Worm (Caenorhabditis elegans): ENCODE data around the gene F35H8.4.
A peak's percentile ranks its signal among the peaks of the same experiment; 100 is the strongest.

Gene F35H8.4

ce11 chrII:9591071-9591470 is 31.2 kb upstream of the F35H8.4 start, which contains the start of the genes E02H1.1 and tag-124 (continued):
- TF ChIP-seq him-1 (tag; optimal IDR thresholded peaks at IDR 0.05), result peak; percentile 40
- TF ChIP-seq ekl-4 (GFP tag; IDR thresholded peaks at IDR 0.05), result no peak
- peak; percentile 32 for TF ChIP-seq madf-10 (tag; optimal IDR thresholded peaks at IDR 0.05)
- TF ChIP-seq K11D2.4 (GFP tag; IDR thresholded peaks at IDR 0.05), result peak; percentile 76; the same call in 1 of the 2 replicates
- TF ChIP-seq pha-4 (tag; optimal IDR thresholded peaks at IDR 0.05), result no peak
- 0 out of 2 replicates have a peak, but pooled peaks have one; percentile 31 for TF ChIP-seq attf-6 (GFP tag; IDR thresholded peaks at IDR 0.05)
- TF ChIP-seq lin-54 (GFP tag; optimal IDR thresholded peaks at IDR 0.05), result peak; percentile 35
- TF ChIP-seq unc-130 (GFP tag; optimal IDR thresholded peaks at IDR 0.05), result peak; percentile 82
- peak; percentile 57 for TF ChIP-seq ceh-100 (GFP tag; IDR thresholded peaks at IDR 0.05)
- peak; percentile 60 for TF ChIP-seq snpc-3.4 (tag; optimal IDR thresholded peaks at IDR 0.05)
- TF ChIP-seq pbrm-1 (GFP tag; IDR thresholded peaks at IDR 0.05), result no peak
- 0 out of 2 replicates have a peak, but pooled peaks have one; percentile 34 for TF ChIP-seq ztf-6 (GFP tag; IDR thresholded peaks at IDR 0.05)
- peak; percentile 27 for TF ChIP-seq lsl-1 (GFP tag; optimal IDR thresholded peaks at IDR 0.05)
- peak; percentile 93 for TF ChIP-seq ZK185.1 (tag; optimal IDR thresholded peaks at IDR 0.05; ENCODE audit: poor library complexity, severe bottlenecking)
- peak in 1 of 2 experiments; percentile 68 for TF ChIP-seq rec-8 (tag; optimal IDR thresholded peaks at IDR 0.05)

- TF ChIP-seq ztf-3 (GFP tag; optimal IDR thresholded peaks at IDR 0.05) (no peak), F10E7.11 (tag; optimal IDR thresholded peaks at IDR 0.05) (no peak), madf-10 (tag; optimal IDR thresholded peaks at IDR 0.05) (no peak), lsl-1 (GFP tag; optimal IDR thresholded peaks at IDR 0.05) (no peak), snpc-1.3 (tag; optimal IDR thresholded peaks at IDR 0.05; ENCODE audit: insufficient read depth) (no peak), B0336.3 (GFP tag; IDR thresholded peaks at IDR 0.05) (no peak), unc-130 (GFP tag; optimal IDR thresholded peaks at IDR 0.05) (no peak), aptf-2 (GFP tag; conservative IDR thresholded peaks at IDR 0.05) (no peak), ceh-40 (GFP tag; IDR thresholded peaks at IDR 0.05) (no peak), unc-62 (GFP tag; optimal IDR thresholded peaks at IDR 0.05) (no peak), sdz-38 (tag; optimal IDR thresholded peaks at IDR 0.05) (no peak), mes-4 (tag; optimal IDR thresholded peaks at IDR 0.05) (no peak)
Observed at ce11 chrII:9589667-9590066, 29.8 kb upstream of the F35H8.4 start, which contains the start of gene eral-1. Gene eral-1 (minus strand): TSS chrII:9589767.

ce11 chrII:9586734-9587209 is 26.9 kb upstream of the F35H8.4 start, which contains the start of gene ugt-58:
Gene ugt-58 (minus strand): TSS chrII:9586784.
- TF ChIP-seq lin-35 (GFP tag; optimal IDR thresholded peaks at IDR 0.05) (no peak), nhr-80 (tag; optimal IDR thresholded peaks at IDR 0.05) (peak; percentile 5), ceh-58 (GFP tag; IDR thresholded peaks at IDR 0.05) (no peak), hsf-1 (GFP tag; IDR thresholded peaks at IDR 0.05) (no peak)

- no peak for TF ChIP-seq nfyb-1 (GFP tag; IDR thresholded peaks at IDR 0.05)
- TF ChIP-seq Y53G8AR.9 (GFP tag; conservative IDR thresholded peaks at IDR 0.05), result no peak
- no peak for TF ChIP-seq tbp1 (GFP tag; optimal IDR thresholded peaks at IDR 0.05)
- TF ChIP-seq ztf-26 (tag; optimal IDR thresholded peaks at IDR 0.05), result no peak
- no peak for TF ChIP-seq F23B12.7 (tag; optimal IDR thresholded peaks at IDR 0.05; ENCODE audit: insufficient read depth)
- no peak for TF ChIP-seq unc-62 (GFP tag; optimal IDR thresholded peaks at IDR 0.05)
- no peak for TF ChIP-seq tbx-9 (tag; optimal IDR thresholded peaks at IDR 0.05; ENCODE audit: borderline replicate concordance)
- TF ChIP-seq lin-35 (GFP tag; optimal IDR thresholded peaks at IDR 0.05), result no peak
- TF ChIP-seq ccch-3 (GFP tag; optimal IDR thresholded peaks at IDR 0.05), result no peak
Observed at ce11 chrII:9583461-9583860, 23.6 kb upstream of the F35H8.4 start, which contains the start of gene wee-1.1. Gene wee-1.1 (minus strand): TSS chrII:9583561.
